Worm (Caenorhabditis elegans): ENCODE results near the gene rme-1.

Gene rme-1

ce11 chrV:6226530-6227125 lies 17.9 kb downstream of the rme-1 start, which contains the start of gene W06H8.6:
W06H8.6 (minus strand) TSS chrV:6227010.
- TF ChIP-seq lin-13 (GFP tag; optimal IDR thresholded peaks at IDR 0.05) (no peak), elt-1 (tag; optimal IDR thresholded peaks at IDR 0.05) (no peak), nhr-129 (tag; optimal IDR thresholded peaks at IDR 0.05) (peak; percentile 3), elt-3 (tag; optimal IDR thresholded peaks at IDR 0.05) (no peak)

ce11 chrV:6227326-6228246 lies 18.9 kb downstream of the rme-1 start:
- TF ChIP-seq lsy-2 (tag; optimal IDR thresholded peaks at IDR 0.05) (peak; percentile 10 to 92), ztf-4 (tag; optimal IDR thresholded peaks at IDR 0.05) (peak; percentile 97), nhr-6 (tag; optimal IDR thresholded peaks at IDR 0.05) (peak; percentile 95), C34F6.9 (tag; optimal IDR thresholded peaks at IDR 0.05) (peak; percentile 87), unc-55 (GFP tag; optimal IDR thresholded peaks at IDR 0.05) (peak; percentile 95), nhr-23 (tag; optimal IDR thresholded peaks at IDR 0.05) (no peak), ama-1 (optimal IDR thresholded peaks at IDR 0.05) (peak; percentile 98), nhr-25 (tag; optimal IDR thresholded peaks at IDR 0.05) (peak; percentile 94), egl-27 (tag; optimal IDR thresholded peaks at IDR 0.05) (peak; percentile 95), mbf-1 (tag; optimal IDR thresholded peaks at IDR 0.05) (no peak), lin-39 (tag; optimal IDR thresholded peaks at IDR 0.05) (no peak), alr-1 (tag; optimal IDR thresholded peaks at IDR 0.05) (no peak), nhr-11 (tag; optimal IDR thresholded peaks at IDR 0.05) (peak; percentile 21), skn-1 (tag; optimal IDR thresholded peaks at IDR 0.05) (peak; percentile 50), sma-3 (GFP tag; optimal IDR thresholded peaks at IDR 0.05) (peak; percentile 94), ztf-1 (GFP tag; conservative IDR thresholded peaks at IDR 0.05) (no peak), ZK546.5 (tag; optimal IDR thresholded peaks at IDR 0.05) (no peak), elt-1 (tag; optimal IDR thresholded peaks at IDR 0.05) (no peak), nhr-12 (tag; optimal IDR thresholded peaks at IDR 0.05) (no peak), aly-2 (tag; optimal IDR thresholded peaks at IDR 0.05) (no peak), nhr-129 (tag; optimal IDR thresholded peaks at IDR 0.05) (peak; percentile 90), mdl-1 (tag; optimal IDR thresholded peaks at IDR 0.05) (peak; percentile 82 to 95), lin-13 (GFP tag; optimal IDR thresholded peaks at IDR 0.05) (peak; percentile 91), elt-3 (tag; optimal IDR thresholded peaks at IDR 0.05) (no peak), ztf-11 (tag; optimal IDR thresholded peaks at IDR 0.05) (peak; percentile 64), nhr-237 (tag; optimal IDR thresholded peaks at IDR 0.05) (peak; percentile 70), F13H6.1 (tag; optimal IDR thresholded peaks at IDR 0.05) (peak; percentile 99), sma-9 (GFP tag; optimal IDR thresholded peaks at IDR 0.05) (peak; percentile 98), sma-9 (tag; optimal IDR thresholded peaks at IDR 0.05) (peak; percentile 19), sem-4 (tag; optimal IDR thresholded peaks at IDR 0.05) (peak; percentile 96), peb-1 (tag; optimal IDR thresholded peaks at IDR 0.05) (no peak), unc-39 (tag; optimal IDR thresholded peaks at IDR 0.05) (no peak), blmp-1 (tag; optimal IDR thresholded peaks at IDR 0.05; ENCODE audit: insufficient read depth) (peak; percentile 88), nhr-77 (tag; optimal IDR thresholded peaks at IDR 0.05) (no peak), ceh-82 (tag; optimal IDR thresholded peaks at IDR 0.05) (peak; percentile 47), unc-62 (GFP tag; optimal IDR thresholded peaks at IDR 0.05) (peak; percentile 22), nhr-10 (tag; optimal IDR thresholded peaks at IDR 0.05) (peak; percentile 22), lin-11 (tag; optimal IDR thresholded peaks at IDR 0.05) (peak; percentile 96), fos-1 (tag; optimal IDR thresholded peaks at IDR 0.05) (peak; percentile 69), gmeb-1 (tag; optimal IDR thresholded peaks at IDR 0.05) (peak; percentile 84), snpc-4 (tag; optimal IDR thresholded peaks at IDR 0.05) (peak; percentile 69), zag-1 (tag; optimal IDR thresholded peaks at IDR 0.05) (peak; percentile 82), dmd-4 (tag; optimal IDR thresholded peaks at IDR 0.05) (no peak), Y55F3AM.14 (GFP tag; optimal IDR thresholded peaks at IDR 0.05) (peak; percentile 95), R02D3.7 (tag; optimal IDR thresholded peaks at IDR 0.05) (no peak), crh-2 (tag; optimal IDR thresholded peaks at IDR 0.05) (peak; percentile 96), nhr-21 (tag; optimal IDR thresholded peaks at IDR 0.05) (peak; percentile 98), ceh-16 (tag; optimal IDR thresholded peaks at IDR 0.05) (peak; percentile 90), mab-5 (tag; optimal IDR thresholded peaks at IDR 0.05) (peak; percentile 95)
